Worm (Caenorhabditis elegans): ENCODE data around the gene F57G12.1.

DNA sequence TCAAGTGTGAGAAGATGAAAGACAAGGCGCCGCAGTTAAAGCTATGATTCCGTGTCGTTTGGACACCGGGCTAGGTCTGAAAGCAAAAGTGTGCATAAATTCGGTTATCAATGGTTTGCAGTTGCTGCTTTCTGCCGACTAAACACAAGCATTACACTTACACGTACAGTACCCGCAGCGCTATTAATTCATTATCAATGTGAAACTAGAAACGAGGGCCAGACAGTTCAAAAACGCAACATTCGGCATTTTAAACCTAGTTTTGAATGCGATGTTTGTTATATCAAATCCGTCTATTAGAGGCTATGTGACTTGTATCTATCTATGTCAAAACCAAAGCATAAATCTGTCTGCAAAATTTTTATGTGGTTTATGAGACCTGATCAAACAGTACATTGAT, 2.5 kb upstream of the F57G12.1 start:
- TF ChIP-seq him-1 (tag; optimal IDR thresholded peaks at IDR 0.05) = no peak
- no peak for TF ChIP-seq dao-5 (tag; optimal IDR thresholded peaks at IDR 0.05)
